Fruit fly (Drosophila melanogaster): ENCODE results near the gene Rpn12R.

The Rpn12R gene

DNA sequence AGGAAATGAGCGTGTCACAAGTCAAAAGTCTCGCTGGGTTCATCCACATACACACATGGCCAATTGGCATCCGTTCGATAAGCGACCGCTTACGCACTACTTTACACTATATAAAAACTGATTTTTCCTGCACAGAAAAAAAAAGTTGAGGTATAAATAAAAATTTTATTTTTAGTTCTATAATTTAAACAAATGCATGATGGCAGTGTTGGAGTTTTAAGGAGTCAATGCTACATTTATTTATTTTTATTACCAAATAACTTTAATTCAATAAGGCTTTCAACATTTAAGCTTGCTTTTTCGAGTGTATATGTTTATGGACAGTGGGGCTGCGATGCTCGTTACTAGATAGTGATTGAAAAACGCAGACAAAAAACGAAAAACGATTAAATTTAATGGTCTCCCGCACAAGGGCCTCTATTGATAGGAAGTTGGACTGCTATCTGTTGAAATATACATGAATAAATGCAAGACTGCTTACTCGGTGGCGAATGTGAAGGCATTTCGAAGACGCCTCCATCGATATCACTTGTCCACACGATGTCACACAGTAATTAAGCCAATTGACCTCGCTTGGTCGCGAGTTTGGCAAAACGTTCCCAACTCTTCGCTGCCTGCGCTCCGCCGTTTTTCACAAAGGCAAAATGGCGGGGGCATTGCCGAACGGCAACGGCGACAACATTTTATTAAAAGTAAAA, 30.6 kb downstream of the Rpn12R start (continued):
- TF ChIP-seq bowl (GFP tag; IDR thresholded peaks at IDR 0.05) (no peak), inv (GFP tag; IDR thresholded peaks at IDR 0.05; ENCODE audit: partially characterized antibody) (no peak), ttk (GFP tag; IDR thresholded peaks at IDR 0.05) (peak; percentile 63), sqz (GFP tag; optimal IDR thresholded peaks at IDR 0.05) (peak; percentile 65), bigmax (GFP tag; optimal IDR thresholded peaks at IDR 0.05) (no peak), cg (GFP tag; optimal IDR thresholded peaks at IDR 0.05) (no peak), Spps (tag; optimal IDR thresholded peaks at IDR 0.05) (peak; percentile 76), ap (GFP tag; IDR thresholded peaks at IDR 0.05) (peak; percentile 56; the same call in 1 of the 2 replicates), NK7.1 (GFP tag; optimal IDR thresholded peaks at IDR 0.05) (no peak), Eip74EF (GFP tag; optimal IDR thresholded peaks at IDR 0.05) (peak in 1 of 2 experiments; percentile 78), aop (GFP tag; IDR thresholded peaks at IDR 0.05) (no peak), CG17802 (tag; optimal IDR thresholded peaks at IDR 0.05) (peak; percentile 22), CG32772 (GFP tag; IDR thresholded peaks at IDR 0.05) (peak; percentile 64), CG10209 (GFP tag; optimal IDR thresholded peaks at IDR 0.05) (peak; percentile 45), CG13296 (GFP tag; optimal IDR thresholded peaks at IDR 0.05) (peak; percentile 71), CG4424 (GFP tag; optimal IDR thresholded peaks at IDR 0.05) (peak; percentile 78), Hmr (GFP tag; optimal IDR thresholded peaks at IDR 0.05) (peak; percentile 62), Nf-YB (GFP tag; optimal IDR thresholded peaks at IDR 0.05) (peak; percentile 55), CTCF (GFP tag; optimal IDR thresholded peaks at IDR 0.05) (no peak), CG13624 (GFP tag; optimal IDR thresholded peaks at IDR 0.05) (peak; percentile 4), trem (tag; optimal IDR thresholded peaks at IDR 0.05) (peak; percentile 74), CG18764 (GFP tag; optimal IDR thresholded peaks at IDR 0.05) (peak; percentile 48), en (GFP tag; optimal IDR thresholded peaks at IDR 0.05) (peak; percentile 38), tgo (GFP tag; IDR thresholded peaks at IDR 0.05) (peak; percentile 82), ken (GFP tag; IDR thresholded peaks at IDR 0.05) (peak; percentile 65; the same call in 2 of the 3 replicates), CG8359 (GFP tag; optimal IDR thresholded peaks at IDR 0.05; ENCODE audit: borderline replicate concordance) (peak; percentile 14), oc (tag; optimal IDR thresholded peaks at IDR 0.05) (peak; percentile 64), CG43689 (GFP tag; IDR thresholded peaks at IDR 0.05) (peak; percentile 9; the same call in 1 of the 2 replicates), CG4707 (GFP tag; optimal IDR thresholded peaks at IDR 0.05) (peak; percentile 49), CG18011 (GFP tag; optimal IDR thresholded peaks at IDR 0.05) (peak; percentile 17), gem (tag; optimal IDR thresholded peaks at IDR 0.05) (peak; percentile 93), CG10274 (GFP tag; optimal IDR thresholded peaks at IDR 0.05) (peak; percentile 2), CG18599 (GFP tag; optimal IDR thresholded peaks at IDR 0.05) (peak; percentile 81), grau (tag; optimal IDR thresholded peaks at IDR 0.05) (peak; percentile 78), Sin3A (optimal IDR thresholded peaks at IDR 0.05) (no peak), tin (GFP tag; optimal IDR thresholded peaks at IDR 0.05) (peak; percentile 65), ci (GFP tag; IDR thresholded peaks at IDR 0.05) (peak; percentile 86), CG10979 (tag; optimal IDR thresholded peaks at IDR 0.05) (peak; percentile 78), Vsx1 (GFP tag; optimal IDR thresholded peaks at IDR 0.05) (peak; percentile 36), Ets65A (GFP tag) (peak; percentile 92), eve (GFP tag; optimal IDR thresholded peaks at IDR 0.05) (peak in 1 of 2 experiments; percentile 88), H2.0 (GFP tag; IDR thresholded peaks at IDR 0.05) (peak; percentile 57; the same call in 1 of the 2 replicates), esg (GFP tag; conservative IDR thresholded peaks at IDR 0.05) (peak; percentile 66), pum (GFP tag; optimal IDR thresholded peaks at IDR 0.05) (peak; percentile 47), dmrt99B (tag; optimal IDR thresholded peaks at IDR 0.05) (peak; percentile 87), CG11093 (GFP tag; IDR thresholded peaks at IDR 0.05) (0 out of 3 replicates have a peak, but pooled peaks have one; percentile 36), CG2116 (GFP tag; optimal IDR thresholded peaks at IDR 0.05) (peak; percentile 18), run (tag; optimal IDR thresholded peaks at IDR 0.05) (peak; percentile 63), CG7357 (GFP tag; IDR thresholded peaks at IDR 0.05) (peak; percentile 60; the same call in 2 of the 3 replicates), NfI (GFP tag; optimal IDR thresholded peaks at IDR 0.05) (peak; percentile 37)
